Worm (Caenorhabditis elegans) whole organism, dauer: Measurements from ENCODE around the gene lmp-2.

Source experiments
- unc-62 ChIP-seq: sonication (generic microtip); optimal IDR thresholded peaks from 2 replicates; lab custom pipeline; 2017; ENCODE audit warnings: missing biosample characterization, missing genetic modification reagents, missing genetic modification characterization

The lmp-2 gene

DNA sequence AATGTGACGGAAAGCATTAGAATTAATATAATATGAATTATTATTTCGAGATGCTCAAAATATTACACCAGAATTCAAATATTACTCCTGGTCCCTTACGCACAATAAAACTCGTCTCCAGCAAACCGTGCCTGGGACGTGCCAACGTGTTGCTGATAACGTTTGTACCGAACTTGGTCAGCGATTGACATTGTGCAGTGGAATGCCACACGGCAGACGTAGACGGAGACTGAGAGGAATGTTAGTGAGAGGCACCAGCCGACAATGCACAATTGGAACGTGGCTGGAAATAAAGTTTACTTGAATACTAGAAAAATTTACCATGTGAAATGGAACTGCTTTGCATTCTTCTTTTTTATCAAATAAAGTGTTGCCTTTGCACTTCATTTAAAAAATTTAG lies 8.2 kb upstream of the lmp-2 start:
- no peak for TF ChIP-seq unc-62

DNA sequence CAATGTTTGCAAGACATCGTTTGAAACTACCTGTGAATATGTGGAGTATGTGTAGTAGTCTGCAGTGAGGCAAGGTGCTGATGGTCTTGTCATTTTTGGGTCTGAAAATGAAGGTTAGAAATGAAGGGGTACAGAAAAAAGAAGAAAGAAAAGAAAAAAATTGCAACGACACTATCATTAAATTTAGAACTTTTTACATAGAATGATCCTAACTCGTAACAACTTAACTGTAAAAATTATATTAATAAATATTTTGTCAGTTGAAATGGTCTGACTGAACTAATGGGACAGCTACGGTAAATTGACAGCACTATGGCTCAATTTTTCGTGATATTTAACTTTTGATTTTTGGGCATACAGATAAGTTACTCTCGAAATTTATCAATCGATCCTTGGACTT lies 6.1 kb upstream of the lmp-2 start, which contains the start of gene C05D9.7:
C05D9.7 (minus strand) TSS at position 101 of the 400 bp plus-strand sequence.
- TF ChIP-seq unc-62, result no peak

DNA sequence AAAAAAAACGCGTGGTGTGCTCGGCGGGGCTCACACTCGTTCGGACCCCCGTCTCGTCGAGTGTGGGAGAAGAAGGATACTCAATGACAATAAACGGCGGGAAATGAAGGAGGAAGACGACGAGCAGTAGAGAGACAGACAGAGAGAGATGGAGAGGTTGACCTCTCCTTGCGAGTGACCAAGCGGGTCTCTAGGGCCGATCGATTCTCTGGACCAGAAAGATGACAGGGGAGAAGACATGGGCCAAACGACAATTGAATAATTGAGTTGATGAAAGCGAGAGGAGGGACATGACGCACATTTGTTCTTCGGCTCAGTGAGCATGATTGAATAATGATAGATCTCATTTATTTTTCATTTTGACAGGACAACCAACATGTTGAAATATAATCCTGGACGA lies 5.1 kb upstream of the lmp-2 start:
- no peak for TF ChIP-seq unc-62

DNA sequence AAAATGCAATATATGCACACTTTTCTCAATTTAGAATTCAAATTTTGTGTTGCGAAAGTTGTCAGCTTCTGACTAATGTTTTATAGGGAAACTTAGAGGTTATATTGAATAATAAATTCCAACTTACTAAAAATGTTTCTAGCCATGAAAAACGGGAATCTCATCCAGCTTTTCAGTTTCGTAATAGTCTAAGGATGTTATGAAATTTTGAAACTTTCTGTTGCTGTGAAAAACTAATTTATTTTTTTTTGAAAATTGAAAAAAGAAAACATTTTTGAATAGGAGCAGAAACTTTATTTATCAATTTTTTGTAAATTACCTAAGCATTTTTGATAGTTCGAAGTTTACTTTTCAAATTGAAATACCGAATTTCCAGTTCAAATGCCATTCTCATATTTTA lies 3.8 kb upstream of the lmp-2 start:
- no peak for TF ChIP-seq unc-62

DNA sequence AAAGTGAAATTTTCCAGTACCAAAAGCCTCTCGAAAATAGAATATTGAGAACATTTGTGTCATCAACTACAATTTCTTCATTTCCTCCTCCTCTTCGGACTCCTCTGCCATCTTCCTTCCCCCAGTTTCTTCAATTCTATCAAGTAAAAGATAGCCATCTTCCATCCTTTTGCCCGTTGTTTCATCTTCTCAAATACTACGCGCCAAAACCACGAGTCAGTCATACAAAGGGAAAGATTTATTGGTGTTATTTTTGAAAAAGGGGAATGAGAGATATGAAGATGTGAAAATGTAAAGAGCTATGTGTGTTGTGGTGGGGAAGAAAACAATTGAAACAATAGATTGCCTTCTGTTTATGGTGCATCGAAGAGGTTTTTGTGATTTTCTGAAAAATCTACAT lies 3.2 kb upstream of the lmp-2 start:
- TF ChIP-seq unc-62, result no peak

DNA sequence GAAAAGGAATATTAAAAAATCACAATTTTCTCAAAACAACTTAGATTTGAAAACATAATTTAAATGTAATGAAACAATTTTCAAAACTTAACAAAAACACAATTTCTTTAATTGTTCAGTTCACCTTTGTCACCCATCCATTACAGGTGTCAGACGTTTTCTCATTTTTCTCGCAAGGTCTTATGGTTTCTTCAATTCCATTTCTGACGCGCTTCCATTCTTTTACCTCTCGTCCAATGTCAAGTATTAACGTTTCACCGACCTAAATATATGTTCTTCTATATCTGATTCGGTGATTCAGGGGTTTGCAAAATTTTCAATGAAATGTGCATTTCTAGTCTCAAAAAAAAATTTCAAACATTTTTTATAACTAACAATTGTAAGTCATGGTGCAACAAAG lies 1.9 kb upstream of the lmp-2 start:
- TF ChIP-seq unc-62, result no peak

DNA sequence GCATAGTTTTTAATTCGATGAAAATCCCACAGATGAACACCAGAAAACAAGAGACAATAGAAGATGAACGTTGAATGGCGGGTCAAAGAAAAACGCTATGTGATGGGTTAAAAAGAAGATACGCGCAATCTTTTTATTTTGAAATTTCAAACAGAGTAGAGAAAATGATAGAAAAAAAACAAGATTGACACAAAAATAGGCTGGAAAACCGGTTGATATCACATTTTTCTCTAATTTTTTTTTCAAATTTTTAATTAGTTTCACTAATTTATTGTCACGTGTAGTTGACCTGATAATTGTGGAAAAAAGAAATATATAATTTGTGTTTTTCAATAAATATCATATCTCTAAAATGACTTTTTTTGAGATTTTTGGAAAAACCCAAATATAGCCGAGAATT lies 1.3 kb upstream of the lmp-2 start, which contains the start of gene C05D9.9:
C05D9.9 (minus strand) TSS at position 101 of the 400 bp plus-strand sequence.
- TF ChIP-seq unc-62, result no peak

DNA sequence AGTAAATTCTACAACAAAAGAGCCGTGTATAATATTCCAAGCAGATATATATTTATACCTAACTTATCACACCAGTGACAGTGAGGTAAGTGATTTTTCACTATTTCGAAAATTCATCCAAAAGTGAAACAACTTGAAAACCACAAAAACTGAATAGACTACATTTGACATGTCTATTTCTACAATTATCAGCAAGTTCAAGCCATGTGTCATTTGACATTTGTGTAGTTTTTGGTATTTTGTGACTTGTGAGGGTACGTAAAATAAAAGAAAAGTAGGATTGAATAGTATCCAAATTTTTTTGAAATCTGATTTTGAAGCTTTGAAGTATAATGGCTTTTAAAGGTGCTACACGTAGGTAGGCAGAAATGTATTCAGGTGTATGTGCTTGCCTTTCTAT lies 792 bp downstream of the lmp-2 start:
- no peak for TF ChIP-seq unc-62

DNA sequence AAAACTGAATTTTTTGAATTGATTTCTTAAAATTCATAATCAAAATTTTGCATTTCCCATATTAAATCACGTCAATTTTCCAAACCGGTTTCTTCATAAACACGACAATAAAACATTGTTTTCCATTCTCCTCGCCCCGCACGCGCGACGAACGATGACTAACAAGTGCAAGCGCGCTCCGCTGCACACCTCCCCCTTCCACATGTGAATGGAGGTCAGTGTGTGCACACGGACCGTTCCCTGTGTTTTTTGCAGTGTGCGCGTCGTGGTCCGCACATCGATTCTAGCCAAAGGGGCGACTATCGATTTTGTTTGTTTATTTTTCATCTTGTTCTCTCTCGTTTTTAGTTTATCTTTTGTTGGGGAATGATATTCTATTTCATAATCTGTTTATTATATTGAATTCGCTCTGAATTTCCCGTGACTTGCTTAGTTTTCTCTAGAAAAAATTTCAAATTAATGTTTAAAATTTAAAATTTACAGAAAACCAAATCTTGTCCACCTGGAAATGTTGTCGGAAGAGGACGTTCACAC lies 3.2 kb downstream of the lmp-2 start, which contains the start of gene snx-1:
snx-1 (plus strand) TSS at position 484 of the 534 bp plus-strand sequence.
- no peak for TF ChIP-seq unc-62

DNA sequence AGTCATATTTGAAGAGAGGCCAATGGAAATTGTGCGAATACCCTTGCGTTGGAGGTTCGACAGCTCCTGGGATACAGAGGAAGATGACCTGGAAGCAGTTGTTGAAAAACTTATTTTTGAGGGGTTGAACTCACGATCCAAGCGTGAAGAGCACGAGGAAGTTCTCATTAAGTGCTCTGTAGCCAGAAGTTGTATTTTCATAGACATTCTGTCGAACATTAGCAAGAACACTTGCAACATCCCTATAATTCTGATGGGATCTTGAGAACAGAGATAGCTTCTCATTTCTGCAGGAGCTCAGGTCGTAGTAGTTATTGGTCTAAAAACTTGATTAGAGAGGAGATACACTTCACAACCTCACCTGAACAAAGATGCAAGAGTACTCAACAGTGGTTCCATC lies 16.2 kb downstream of the lmp-2 start:
- TF ChIP-seq unc-62, result no peak

DNA sequence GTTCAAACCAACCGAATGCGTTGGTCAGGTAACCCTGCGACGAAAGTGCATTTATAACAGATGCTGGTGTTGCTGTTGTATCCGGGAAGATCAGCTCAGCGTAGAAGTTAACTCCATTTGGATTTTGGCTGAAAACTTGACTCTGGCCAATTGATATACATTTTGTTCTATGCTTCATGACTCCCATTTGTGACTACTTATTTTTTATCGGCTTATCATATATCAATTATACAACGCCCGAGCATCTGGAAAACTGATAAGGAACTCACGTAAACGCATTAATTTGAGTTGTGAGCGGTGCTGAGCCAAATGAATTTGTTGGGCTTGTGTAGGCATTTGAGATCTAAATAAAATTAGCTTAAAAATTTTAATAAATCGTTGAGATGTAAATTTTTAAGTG lies 22.0 kb downstream of the lmp-2 start:
- no peak for TF ChIP-seq unc-62

DNA sequence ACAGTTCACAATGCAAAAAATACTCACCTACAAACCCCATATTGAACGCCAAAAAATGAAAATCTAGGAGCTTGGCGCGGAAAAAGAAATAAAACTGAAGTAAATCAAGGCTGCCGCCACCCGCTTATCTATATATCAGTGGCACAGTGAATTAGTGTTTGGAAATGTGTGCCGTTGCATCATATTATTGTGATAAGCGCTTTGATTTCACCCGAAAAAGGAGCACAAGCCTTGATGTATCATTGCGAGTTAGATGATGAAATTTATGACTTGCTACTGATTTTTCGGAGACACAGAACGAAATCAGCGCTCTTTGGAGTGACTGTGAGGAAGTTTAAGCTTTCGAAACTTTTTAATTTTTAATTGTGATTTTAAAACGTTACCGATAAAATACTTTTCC lies 23.0 kb downstream of the lmp-2 start, which contains the start of the genes R193.2 and R193.6:
R193.2 (minus strand) TSS at position 148 of the 400 bp plus-strand sequence.
R193.6 (plus strand) TSS at position 350 of the 400 bp plus-strand sequence.
- no peak for TF ChIP-seq unc-62

DNA sequence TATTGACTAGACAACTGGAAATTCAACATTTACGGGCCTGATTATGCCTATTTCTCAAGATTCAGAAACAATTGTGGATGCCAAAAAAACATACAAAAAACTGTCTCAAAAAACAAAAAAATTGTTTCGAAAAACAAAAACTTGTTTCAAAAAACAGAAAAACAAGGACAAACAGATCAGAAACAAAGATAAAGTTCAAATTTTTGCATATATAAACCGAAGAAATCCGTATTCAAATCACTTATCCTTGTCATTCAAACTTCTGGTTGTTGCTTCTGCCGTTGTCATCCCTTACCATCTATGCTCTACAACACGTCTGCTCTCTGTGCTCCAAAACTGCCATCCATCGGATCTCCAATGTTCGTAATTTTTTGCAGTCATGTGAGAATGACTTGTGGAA lies 29.2 kb downstream of the lmp-2 start, which contains the start of gene R193.1:
R193.1 (plus strand) TSS at position 301 of the 400 bp plus-strand sequence.
- no peak for TF ChIP-seq unc-62

DNA sequence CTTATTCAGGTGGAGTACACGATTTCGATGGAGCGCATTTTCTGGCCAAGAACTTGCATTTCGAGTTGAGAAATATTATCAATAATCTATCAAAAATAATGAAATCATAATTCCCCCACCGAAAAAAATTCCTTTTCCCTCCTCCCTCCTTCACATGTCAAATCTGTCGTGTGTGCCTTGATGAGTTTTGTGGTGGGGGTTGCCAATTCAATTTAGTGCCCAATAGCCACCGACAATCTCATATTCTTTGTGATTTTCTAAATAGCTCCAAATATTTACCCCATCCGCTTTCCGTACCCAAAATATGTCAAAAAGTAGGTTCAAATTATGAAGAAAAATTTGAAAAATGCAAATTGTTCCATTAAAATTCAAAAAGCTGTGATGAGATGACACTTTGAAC lies 36.6 kb downstream of the lmp-2 start, which contains the start of gene tmc-1:
tmc-1 (plus strand) TSS at position 189 of the 400 bp plus-strand sequence.
- no peak for TF ChIP-seq unc-62

DNA sequence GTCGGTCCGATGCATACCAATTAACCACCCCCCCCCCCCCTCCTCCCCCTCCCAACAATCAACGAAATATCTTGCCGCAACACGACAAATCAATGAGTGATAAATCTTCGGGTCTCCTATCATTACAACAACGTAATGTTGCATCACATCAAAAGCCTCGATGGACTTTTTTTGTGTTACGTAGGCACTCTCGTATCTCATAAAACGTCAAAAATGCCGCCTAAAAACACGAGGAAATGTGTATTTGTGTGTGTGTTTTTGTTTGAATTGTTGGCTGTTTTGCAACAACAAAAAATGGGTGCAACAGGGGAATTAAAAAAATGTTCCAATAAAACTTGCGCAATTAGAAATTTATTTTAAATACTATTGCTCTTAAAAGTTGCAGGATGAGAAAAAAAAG lies 41.8 kb downstream of the lmp-2 start:
- TF ChIP-seq unc-62, result no peak

DNA sequence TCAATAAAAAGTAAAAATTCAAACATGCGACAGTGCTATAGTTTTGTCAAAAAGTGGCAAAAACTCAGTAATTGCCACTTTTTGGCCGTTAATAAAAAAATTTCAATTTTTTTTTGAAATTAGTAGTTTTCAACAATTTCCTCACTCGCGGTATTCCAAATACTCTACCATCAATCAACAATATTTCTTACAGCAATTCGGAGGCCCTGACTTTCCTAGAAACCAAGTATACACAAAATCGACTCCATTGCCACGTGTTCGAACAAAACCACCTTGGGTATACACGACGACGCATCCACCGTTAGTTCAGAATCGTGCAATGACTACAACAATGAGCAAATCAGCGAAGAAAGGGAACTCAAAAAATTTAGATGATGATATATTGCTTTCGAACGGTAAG lies 46.2 kb downstream of the lmp-2 start:
- TF ChIP-seq unc-62, result no peak

DNA sequence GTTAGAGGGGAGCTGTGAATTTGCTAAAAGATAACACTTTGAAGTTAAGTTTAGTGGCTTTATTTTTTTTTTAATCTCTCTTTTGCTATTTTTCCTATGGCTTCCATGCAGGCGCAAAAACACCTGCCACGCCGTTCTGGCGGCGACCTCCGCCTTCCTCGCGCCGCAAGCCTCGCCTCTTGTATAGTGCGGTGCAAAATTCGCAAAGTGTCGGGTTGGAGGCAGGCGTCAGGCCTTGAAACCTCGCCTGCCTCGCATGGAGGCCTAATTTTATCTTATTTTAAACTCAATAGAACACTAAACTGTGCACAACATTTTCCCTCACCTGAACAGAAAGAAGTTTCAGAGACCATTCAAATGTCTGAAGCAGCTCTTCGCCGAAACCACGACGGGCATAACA lies 46.6 kb downstream of the lmp-2 start:
- TF ChIP-seq unc-62, result no peak
